Worm (Caenorhabditis elegans): ENCODE results near the gene C27D8.3.

- no peak for TF ChIP-seq unc-62 (GFP tag; optimal IDR thresholded peaks at IDR 0.05)
- no peak for TF ChIP-seq M03D4.4 (tag; optimal IDR thresholded peaks at IDR 0.05)
- no peak for TF ChIP-seq unc-39 (tag; optimal IDR thresholded peaks at IDR 0.05)
- TF ChIP-seq nhr-237 (tag; optimal IDR thresholded peaks at IDR 0.05): no peak
- no peak for TF ChIP-seq drap-1 (GFP tag; optimal IDR thresholded peaks at IDR 0.05)
Observed at ce11 chrIV:12725925-12726324, 14.4 kb upstream of the C27D8.3 start.

Measured in whole organism, mixed stage, embryonic.